Fruit fly (Drosophila melanogaster): ENCODE measurements around the gene Mnat9.

The Mnat9 gene

DNA sequence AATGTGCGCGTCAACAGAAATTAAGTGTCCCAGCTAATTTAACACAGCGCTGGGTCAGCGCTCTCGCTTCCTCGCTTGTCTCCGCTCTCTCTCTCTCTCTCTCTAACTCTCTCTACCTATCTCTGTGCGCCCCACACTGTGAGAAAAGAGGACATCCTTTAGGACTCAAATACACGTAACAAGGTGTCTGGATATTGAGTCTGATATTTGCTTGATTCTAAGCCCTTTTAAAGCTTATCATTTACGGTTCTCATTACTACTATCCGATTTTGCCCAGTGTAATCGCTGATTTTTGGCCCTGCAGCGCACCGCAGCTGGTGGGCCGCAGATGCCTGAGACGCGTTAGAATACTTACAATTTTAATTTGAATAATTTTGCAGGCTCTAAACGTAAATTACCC, 20.5 kb upstream of the Mnat9 start:
- TF ChIP-seq Doc3 (GFP tag; IDR thresholded peaks at IDR 0.05; ENCODE audit: partially characterized antibody) (no peak), crp (GFP tag; optimal IDR thresholded peaks at IDR 0.05) (no peak), lola (GFP tag; optimal IDR thresholded peaks at IDR 0.05) (no peak), CTCF (GFP tag; optimal IDR thresholded peaks at IDR 0.05) (no peak), CG1832 (GFP tag; optimal IDR thresholded peaks at IDR 0.05) (no peak), phol (tag; optimal IDR thresholded peaks at IDR 0.05) (peak; percentile 13), ttk (GFP tag; IDR thresholded peaks at IDR 0.05) (peak; percentile 23; the same call in 1 of the 2 replicates), CG12744 (GFP tag; optimal IDR thresholded peaks at IDR 0.05) (no peak), sc (optimal IDR thresholded peaks at IDR 0.05) (no peak), sc (GFP tag; optimal IDR thresholded peaks at IDR 0.05) (no peak), Drgx (GFP tag; IDR thresholded peaks at IDR 0.05) (no peak), CG7372 (GFP tag; IDR thresholded peaks at IDR 0.05) (no peak), trh (GFP tag; optimal IDR thresholded peaks at IDR 0.05) (no peak), scrt (GFP tag; optimal IDR thresholded peaks at IDR 0.05) (peak; percentile 20), CG17361 (GFP tag; IDR thresholded peaks at IDR 0.05) (no peak), ind (GFP tag; optimal IDR thresholded peaks at IDR 0.05) (peak; percentile 45), schlank (tag; optimal IDR thresholded peaks at IDR 0.05) (no peak), onecut (GFP tag; IDR thresholded peaks at IDR 0.05) (peak; percentile 23; the same call in 1 of the 2 replicates), inv (GFP tag; IDR thresholded peaks at IDR 0.05; ENCODE audit: partially characterized antibody) (no peak), bcd (GFP tag; optimal IDR thresholded peaks at IDR 0.05) (peak; percentile 20), CG11560 (tag; IDR thresholded peaks at IDR 0.05) (no peak), tna (GFP tag; IDR thresholded peaks at IDR 0.05; ENCODE audit: partially characterized antibody) (no peak), prd (optimal IDR thresholded peaks at IDR 0.05) (no peak), prd (GFP tag; IDR thresholded peaks at IDR 0.05) (peak; percentile 55; the same call in 1 of the 3 replicates), CG9215 (GFP tag; IDR thresholded peaks at IDR 0.05) (no peak), CG11504 (tag; optimal IDR thresholded peaks at IDR 0.05) (peak; percentile 43), ro (GFP tag; IDR thresholded peaks at IDR 0.05) (no peak), Lhr (GFP tag; optimal IDR thresholded peaks at IDR 0.05) (no peak), CG6175 (GFP tag; IDR thresholded peaks at IDR 0.05) (no peak), CG15011 (GFP tag; optimal IDR thresholded peaks at IDR 0.05) (no peak), Neu2 (GFP tag; optimal IDR thresholded peaks at IDR 0.05; ENCODE audit: borderline replicate concordance) (no peak), MBD-R2 (GFP tag; IDR thresholded peaks at IDR 0.05) (peak; percentile 16; the same call in 1 of the 2 replicates), gcm2 (GFP tag; optimal IDR thresholded peaks at IDR 0.05) (no peak), ash1 (GFP tag; optimal IDR thresholded peaks at IDR 0.05) (no peak), Gug (GFP tag; IDR thresholded peaks at IDR 0.05) (peak; percentile 30; the same call in 1 of the 4 replicates), stc (GFP tag; IDR thresholded peaks at IDR 0.05) (no peak), CG15601 (tag; optimal IDR thresholded peaks at IDR 0.05) (no peak), Mad (GFP tag; optimal IDR thresholded peaks at IDR 0.05) (no peak), HLH4C (GFP tag; IDR thresholded peaks at IDR 0.05; ENCODE audit: partially characterized antibody) (no peak), CG31224 (GFP tag; IDR thresholded peaks at IDR 0.05) (no peak), Mes4 (GFP tag; optimal IDR thresholded peaks at IDR 0.05) (no peak), en (GFP tag; optimal IDR thresholded peaks at IDR 0.05) (no peak), CG6813 (GFP tag; optimal IDR thresholded peaks at IDR 0.05) (peak; percentile 5), Awh (GFP tag; IDR thresholded peaks at IDR 0.05) (no peak), cas (GFP tag; IDR thresholded peaks at IDR 0.05) (no peak), CG10959 (GFP tag; IDR thresholded peaks at IDR 0.05) (no peak), otp (GFP tag; IDR thresholded peaks at IDR 0.05) (no peak), sr (GFP tag; IDR thresholded peaks at IDR 0.05) (no peak), CG9727 (GFP tag; optimal IDR thresholded peaks at IDR 0.05) (peak; percentile 34), Jarid2 (GFP tag; optimal IDR thresholded peaks at IDR 0.05) (no peak), nerfin-2 (GFP tag; IDR thresholded peaks at IDR 0.05; ENCODE audit: partially characterized antibody) (no peak), CG10321 (GFP tag; IDR thresholded peaks at IDR 0.05) (no peak)

Measured in whole organism, embryonic.